Worm (Caenorhabditis elegans) whole organism, young adult: ENCODE measurements around the gene B0507.6.

ENCODE experiments used
- B0261.1 ChIP-seq: sonication (generic microtip); optimal IDR thresholded peaks from 2 replicates; lab custom pipeline; 2016; ENCODE audit warnings: mild to moderate bottlenecking, missing genetic modification characterization, moderate library complexity, missing compliant biosample characterization
- C06A6.2 ChIP-seq: fragments of 200-800 bp; sonication (Bioruptor generic); conservative IDR thresholded peaks from 2 replicates; pipeline ENCODE4 v1.3.6; 2022; ENCODE audit warnings: missing genetic modification characterization, missing compliant biosample characterization
- C17E4.6 ChIP-seq: fragments of 200-800 bp; sonication (Bioruptor generic); IDR thresholded peaks from 2 replicates; pipeline ENCODE4 v1.3.6; 2022; ENCODE audit warnings: missing genetic modification reagents, missing genetic modification characterization, missing compliant biosample characterization
- D2030.7 ChIP-seq: fragments of 200-800 bp; sonication (Bioruptor generic); IDR thresholded peaks from 2 replicates; pipeline ENCODE4 v1.3.6; 2022; ENCODE audit warnings: missing genetic modification reagents, missing genetic modification characterization, missing compliant biosample characterization
- F10E7.11 ChIP-seq: sonication (generic microtip); optimal IDR thresholded peaks from 2 replicates; lab custom pipeline; 2017; ENCODE audit warnings: mild to moderate bottlenecking, missing genetic modification characterization, moderate library complexity, missing compliant biosample characterization
- F49E8.2 ChIP-seq: sonication (generic microtip); optimal IDR thresholded peaks from 3 replicates; lab custom pipeline; 2017; ENCODE audit warnings: missing genetic modification characterization, mild to moderate bottlenecking, missing compliant biosample characterization, antibody characterized with exemption, moderate library complexity; ENCODE audit not compliant: insufficient read depth
- F55B11.4 ChIP-seq: sonication (generic microtip); optimal IDR thresholded peaks from 2 replicates; lab custom pipeline; 2016; ENCODE audit warnings: missing compliant biosample characterization, missing genetic modification characterization, borderline replicate concordance; ENCODE audit not compliant: insufficient read depth
- F57A8.1 ChIP-seq: fragments of 200-800 bp; sonication (Bioruptor generic); optimal IDR thresholded peaks from 2 replicates; lab custom pipeline; 2018; ENCODE audit warnings: mild to moderate bottlenecking, missing genetic modification characterization, moderate library complexity, missing compliant biosample characterization
- Y53G8AR.9 ChIP-seq: fragments of 200-800 bp; sonication (Bioruptor generic); conservative IDR thresholded peaks from 2 replicates; pipeline ENCODE4 v1.3.6; 2022; ENCODE audit warnings: missing genetic modification reagents, missing genetic modification characterization, missing compliant biosample characterization
- ZK185.1 ChIP-seq: sonication (generic microtip); optimal IDR thresholded peaks from 2 replicates; lab custom pipeline; 2016; ENCODE audit warnings: mild to moderate bottlenecking, missing genetic modification characterization, missing compliant biosample characterization; ENCODE audit not compliant: poor library complexity, severe bottlenecking
- aptf-3 ChIP-seq: fragments of 200-800 bp; sonication (Bioruptor generic); IDR thresholded peaks from 2 replicates; pipeline ENCODE4 v1.3.6; 2022; ENCODE audit warnings: missing genetic modification characterization, missing compliant biosample characterization
- attf-3 ChIP-seq: fragments of 200-800 bp; sonication (Bioruptor generic); conservative IDR thresholded peaks from 2 replicates; pipeline ENCODE4 v1.3.6; 2022; ENCODE audit warnings: missing genetic modification reagents, missing genetic modification characterization, missing compliant biosample characterization
- ceh-27 ChIP-seq: fragments of 200-800 bp; sonication (Bioruptor generic); optimal IDR thresholded peaks from 2 replicates; lab custom pipeline; 2018; ENCODE audit warnings: mild to moderate bottlenecking, missing genetic modification characterization, moderate library complexity, missing compliant biosample characterization
- ceh-58 ChIP-seq: fragments of 200-800 bp; sonication (Bioruptor generic); IDR thresholded peaks from 2 replicates; pipeline ENCODE4 v1.3.6; 2022; ENCODE audit warnings: missing genetic modification characterization, missing compliant biosample characterization
- fkh-3 ChIP-seq: sonication (generic microtip); optimal IDR thresholded peaks from 2 replicates; lab custom pipeline; 2016; ENCODE audit warnings: mild to moderate bottlenecking, missing genetic modification characterization, missing compliant biosample characterization
- hlh-26 ChIP-seq: fragments of 200-800 bp; sonication (Bioruptor generic); conservative IDR thresholded peaks from 2 replicates; pipeline ENCODE4 v1.3.6; 2022; ENCODE audit warnings: missing genetic modification reagents, missing genetic modification characterization, missing compliant biosample characterization
- let-526 ChIP-seq: fragments of 200-800 bp; sonication (Bioruptor generic); IDR thresholded peaks from 2 replicates; pipeline ENCODE4 v1.3.6; 2022; ENCODE audit warnings: missing genetic modification reagents, missing genetic modification characterization, missing compliant biosample characterization
- lin-35 ChIP-seq, 3 experiments: fragments of 150-350 bp in 2 of 3; sonication (generic microtip) in 1 of 3; optimal IDR thresholded peaks; 2 replicates each; lab custom pipeline; 2014 to 2018; ENCODE audit warnings: missing biosample characterization in 3 of 3, missing genetic modification characterization in 3 of 3, missing genetic modification reagents in 3 of 3
- lin-54 ChIP-seq: fragments of 200-800 bp; sonication (Bioruptor generic); optimal IDR thresholded peaks from 2 replicates; lab custom pipeline; 2018; ENCODE audit warnings: mild to moderate bottlenecking, missing genetic modification characterization, missing compliant biosample characterization
- lsy-27 ChIP-seq: sonication (generic microtip); optimal IDR thresholded peaks from 2 replicates; lab custom pipeline; 2017; ENCODE audit warnings: missing genetic modification characterization, mild to moderate bottlenecking, missing compliant biosample characterization, antibody characterized with exemption, missing genotype, borderline replicate concordance; ENCODE audit not compliant: insufficient read depth
- madf-10 ChIP-seq: sonication (generic microtip); optimal IDR thresholded peaks from 2 replicates; lab custom pipeline; 2016; ENCODE audit warnings: mild to moderate bottlenecking, missing genetic modification characterization, missing compliant biosample characterization
- madf-6 ChIP-seq: fragments of 200-800 bp; sonication (Bioruptor generic); IDR thresholded peaks from 2 replicates; pipeline ENCODE4 v1.3.6; 2022; ENCODE audit warnings: missing genetic modification reagents, missing genetic modification characterization, missing compliant biosample characterization
- mcd-1 ChIP-seq: fragments of 200-800 bp; sonication (Bioruptor generic); IDR thresholded peaks from 2 replicates; pipeline ENCODE4 v1.3.6; 2022; ENCODE audit warnings: missing genetic modification reagents, missing genetic modification characterization, missing compliant biosample characterization
- mxl-1 ChIP-seq: sonication (generic microtip); optimal IDR thresholded peaks from 2 replicates; lab custom pipeline; 2016; ENCODE audit warnings: missing genetic modification characterization, missing compliant biosample characterization
- nhr-80 ChIP-seq: sonication (generic microtip); optimal IDR thresholded peaks from 2 replicates; lab custom pipeline; 2016; ENCODE audit warnings: missing genetic modification characterization, missing compliant biosample characterization
- nhr-90 ChIP-seq: sonication (generic microtip); optimal IDR thresholded peaks from 2 replicates; lab custom pipeline; 2016; ENCODE audit warnings: missing genotype, mild to moderate bottlenecking, missing genetic modification characterization, missing compliant biosample characterization
- rec-8 ChIP-seq, 2 experiments: sonication (generic microtip); optimal IDR thresholded peaks; 2 replicates each; lab custom pipeline; 2016; ENCODE audit warnings: mild to moderate bottlenecking in 2 of 2, missing genetic modification characterization in 2 of 2, missing genetic modification reagents in 2 of 2, missing genotype in 2 of 2, missing biosample characterization in 1 of 2, missing compliant biosample characterization in 1 of 2, moderate library complexity in 1 of 2
- sptf-2 ChIP-seq: fragments of 200-800 bp; sonication (Bioruptor generic); optimal IDR thresholded peaks from 2 replicates; lab custom pipeline; 2018; ENCODE audit warnings: mild to moderate bottlenecking, missing genetic modification characterization, missing compliant biosample characterization
- tbp1 ChIP-seq: fragments of 200-800 bp; sonication (Bioruptor generic); optimal IDR thresholded peaks from 2 replicates; lab custom pipeline; 2018; ENCODE audit warnings: mild to moderate bottlenecking, missing genetic modification characterization, missing compliant biosample characterization
- ztf-18 ChIP-seq: sonication (generic microtip); optimal IDR thresholded peaks from 2 replicates; lab custom pipeline; 2016; ENCODE audit warnings: missing genotype, mild to moderate bottlenecking, missing genetic modification characterization, missing compliant biosample characterization
- ztf-25 ChIP-seq: fragments of 200-800 bp; sonication (Bioruptor generic); IDR thresholded peaks from 2 replicates; pipeline ENCODE4 v1.3.6; 2022; ENCODE audit warnings: missing genetic modification reagents, missing genetic modification characterization, missing compliant biosample characterization
- ztf-28 ChIP-seq: fragments of 200-800 bp; sonication (Bioruptor generic); IDR thresholded peaks from 2 replicates; pipeline ENCODE4 v1.3.6; 2022; ENCODE audit warnings: missing genetic modification reagents, missing genetic modification characterization, missing compliant biosample characterization
- ztf-3 ChIP-seq: fragments of 200-800 bp; sonication (Bioruptor generic); optimal IDR thresholded peaks from 2 replicates; lab custom pipeline; 2018; ENCODE audit warnings: mild to moderate bottlenecking, missing genetic modification characterization, missing compliant biosample characterization

The B0507.6 gene

ce11 chrV:8730991-8731390 lies 15.0 kb upstream of the B0507.6 start:
- TF ChIP-seq nhr-80 (tag; lab: Kevin White, UChicago), result peak; percentile 38
- no peak for TF ChIP-seq lin-54 (GFP tag; lab: Kevin White, UChicago)

DNA sequence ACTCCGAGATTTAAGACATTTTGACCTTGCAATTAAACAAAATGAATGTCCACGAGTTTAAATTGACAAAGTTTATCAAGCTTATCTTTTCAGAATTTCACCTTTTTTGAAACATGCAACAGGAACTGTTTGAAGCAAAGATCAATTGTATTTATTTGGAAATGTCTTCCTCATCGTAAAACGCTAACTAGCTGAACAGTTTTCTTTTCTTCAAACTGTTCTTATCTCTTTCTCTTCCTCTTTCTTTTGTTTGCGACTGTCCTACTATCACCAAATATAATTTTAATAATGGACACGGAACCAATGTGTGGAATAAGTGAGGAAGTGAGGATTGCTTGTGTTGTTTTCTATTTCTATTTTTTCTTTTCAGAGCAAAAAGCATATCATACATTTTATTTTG lies 13.0 kb upstream of the B0507.6 start, which contains the start of gene ZC196.4:
Gene ZC196.4 (plus strand): TSS at position 173 of the 400 bp plus-strand sequence.
- TF ChIP-seq let-526 (GFP tag; lab: Robert Waterston, UW) (no peak), aptf-3 (GFP tag; lab: Robert Waterston, UW) (no peak), nhr-80 (tag; lab: Kevin White, UChicago) (peak; percentile 28), B0261.1 (tag; lab: Kevin White, UChicago) (no peak)

ce11 chrV:8736369-8736768 lies 9.6 kb upstream of the B0507.6 start, which contains the start of gene ZC196.3:
Gene ZC196.3, plus strand, starts transcription at chrV:8736669.
- no peak for TF ChIP-seq ztf-3 (GFP tag; lab: Kevin White, UChicago)
- no peak for TF ChIP-seq F10E7.11 (tag; lab: Kevin White, UChicago)
- no peak for TF ChIP-seq ZK185.1 (tag; lab: Kevin White, UChicago)
- TF ChIP-seq madf-10 (tag; lab: Kevin White, UChicago), result no peak
- TF ChIP-seq Y53G8AR.9, result no peak
- TF ChIP-seq rec-8 (tag; optimal IDR thresholded peaks at IDR 0.05; lab: Kevin White, UChicago), result no peak
- TF ChIP-seq mcd-1 (GFP tag; lab: Robert Waterston, UW), result no peak
- no peak for TF ChIP-seq ztf-28 (GFP tag; lab: Robert Waterston, UW)
- TF ChIP-seq ceh-27 (GFP tag; lab: Kevin White, UChicago), result no peak
- no peak for TF ChIP-seq nhr-90
- TF ChIP-seq ztf-25, result no peak
- TF ChIP-seq F57A8.1, result no peak
- no peak for TF ChIP-seq attf-3 (GFP tag; lab: Robert Waterston, UW)
- no peak for TF ChIP-seq C17E4.6 (GFP tag; lab: Robert Waterston, UW)

ce11 chrV:8739136-8739535 lies 6.8 kb upstream of the B0507.6 start, which contains the start of gene ZC196.2:
Gene ZC196.2, plus strand, starts transcription at chrV:8739436.
- TF ChIP-seq C06A6.2 (GFP tag; lab: Robert Waterston, UW) (no peak), sptf-2 (no peak), ceh-58 (GFP tag; lab: Robert Waterston, UW) (no peak), C17E4.6 (GFP tag; lab: Robert Waterston, UW) (no peak), D2030.7 (GFP tag; lab: Robert Waterston, UW) (no peak), lsy-27 (no peak), mxl-1 (tag; lab: Kevin White, UChicago) (no peak), F55B11.4 (tag; lab: Kevin White, UChicago) (no peak), lin-35 (GFP tag; optimal IDR thresholded peaks at IDR 0.05; lab: Kevin White, UChicago) (no peak), F49E8.2 (tag; lab: Kevin White, UChicago) (no peak), hlh-26 (GFP tag; lab: Robert Waterston, UW) (no peak), fkh-3 (tag; lab: Kevin White, UChicago) (no peak), madf-6 (GFP tag; lab: Robert Waterston, UW) (no peak), ztf-18 (tag; lab: Kevin White, UChicago) (no peak), tbp1 (GFP tag; lab: Kevin White, UChicago) (no peak)
